Fruit fly (Drosophila melanogaster): ENCODE measurements around the gene CG3708.

dm6 chrX:953807-954206, 23.9 kb upstream of the CG3708 start:
- TF ChIP-seq psq (optimal IDR thresholded peaks at IDR 0.05) (no peak), insv (optimal IDR thresholded peaks at IDR 0.05) (no peak), Myc (optimal IDR thresholded peaks at IDR 0.05) (no peak), Sin3A (optimal IDR thresholded peaks at IDR 0.05) (no peak), h (optimal IDR thresholded peaks at IDR 0.05) (no peak)
